Worm (Caenorhabditis elegans): ENCODE data around the gene F40G9.5.

- TF ChIP-seq pha-4 (tag; optimal IDR thresholded peaks at IDR 0.05) (no peak), unc-86 (tag; optimal IDR thresholded peaks at IDR 0.05) (no peak), ceh-34 (tag; optimal IDR thresholded peaks at IDR 0.05) (no peak), C38D4.7 (GFP tag; optimal IDR thresholded peaks at IDR 0.05) (no peak), tbx-2 (tag; optimal IDR thresholded peaks at IDR 0.05) (no peak), sdc-2 (tag; optimal IDR thresholded peaks at IDR 0.05) (no peak), ceh-2 (tag; optimal IDR thresholded peaks at IDR 0.05) (no peak), T23F11.4 (GFP tag; optimal IDR thresholded peaks at IDR 0.05) (no peak), dve-1 (tag; optimal IDR thresholded peaks at IDR 0.05) (no peak), sox-4 (tag; optimal IDR thresholded peaks at IDR 0.05) (no peak), ama-1 (optimal IDR thresholded peaks at IDR 0.05) (no peak), rnt-1 (tag; optimal IDR thresholded peaks at IDR 0.05) (no peak)
Measured at ce11 chrIII:178126-178525, 2.9 kb upstream of the F40G9.5 start.
